Worm (Caenorhabditis elegans): ENCODE data around the gene F56A8.5.
A peak's percentile ranks its signal among the peaks of the same experiment; 100 is the strongest.

The F56A8.5 gene

ce11 chrIII:13258752-13259151 is 6.9 kb upstream of the F56A8.5 start:
- TF ChIP-seq pha-4 (tag; optimal IDR thresholded peaks at IDR 0.05) (peak; percentile 50), ceh-82 (tag; optimal IDR thresholded peaks at IDR 0.05) (no peak), mml-1 (tag; optimal IDR thresholded peaks at IDR 0.05) (no peak), nhr-43 (tag; optimal IDR thresholded peaks at IDR 0.05; ENCODE audit: poor library complexity, severe bottlenecking) (no peak), nfya-1 (tag; optimal IDR thresholded peaks at IDR 0.05; ENCODE audit: insufficient read depth) (peak; percentile 48), lsy-12 (tag; optimal IDR thresholded peaks at IDR 0.05) (peak; percentile 16), nhr-77 (tag; optimal IDR thresholded peaks at IDR 0.05) (no peak), pqm-1 (tag; optimal IDR thresholded peaks at IDR 0.05) (no peak), mdl-1 (tag; optimal IDR thresholded peaks at IDR 0.05) (no peak), nhr-25 (tag; optimal IDR thresholded peaks at IDR 0.05) (peak; percentile 21), fos-1 (tag; optimal IDR thresholded peaks at IDR 0.05) (no peak), ceh-16 (tag; optimal IDR thresholded peaks at IDR 0.05) (no peak), jun-1 (tag; optimal IDR thresholded peaks at IDR 0.05) (no peak), fkh-2 (tag; optimal IDR thresholded peaks at IDR 0.05) (no peak), egl-27 (tag; optimal IDR thresholded peaks at IDR 0.05) (no peak), snpc-4 (tag; optimal IDR thresholded peaks at IDR 0.05) (no peak), elt-3 (tag; optimal IDR thresholded peaks at IDR 0.05) (no peak), unc-39 (tag; optimal IDR thresholded peaks at IDR 0.05) (no peak), lin-15B (tag; optimal IDR thresholded peaks at IDR 0.05) (peak; percentile 15), nhr-11 (tag; optimal IDR thresholded peaks at IDR 0.05) (no peak), ceh-28 (tag; optimal IDR thresholded peaks at IDR 0.05) (peak; percentile 41), hmg-11 (tag; optimal IDR thresholded peaks at IDR 0.05) (no peak), egl-5 (tag; optimal IDR thresholded peaks at IDR 0.05) (no peak), nhr-23 (tag; optimal IDR thresholded peaks at IDR 0.05) (peak; percentile 16), elt-1 (tag; optimal IDR thresholded peaks at IDR 0.05) (no peak)

- TF ChIP-seq pha-4 (tag; optimal IDR thresholded peaks at IDR 0.05) = peak; percentile 91
- no peak for TF ChIP-seq pqm-1 (tag; optimal IDR thresholded peaks at IDR 0.05)
Observed at ce11 chrIII:13260344-13260743, 5.3 kb upstream of the F56A8.5 start.

ce11 chrIII:13262987-13263386 is 2.7 kb upstream of the F56A8.5 start, which contains the start of gene F56A8.4:
Gene F56A8.4 (plus strand): TSS chrIII:13263287.
- no peak for TF ChIP-seq ztf-4 (tag; optimal IDR thresholded peaks at IDR 0.05)
- no peak for TF ChIP-seq fkh-2 (tag; optimal IDR thresholded peaks at IDR 0.05)
- TF ChIP-seq nhr-25 (tag; optimal IDR thresholded peaks at IDR 0.05) = no peak
- TF ChIP-seq daf-12 (tag; optimal IDR thresholded peaks at IDR 0.05) = no peak
- TF ChIP-seq ceh-82 (tag; optimal IDR thresholded peaks at IDR 0.05) = no peak
- no peak for TF ChIP-seq nhr-12 (tag; optimal IDR thresholded peaks at IDR 0.05)
- TF ChIP-seq ama-1 (optimal IDR thresholded peaks at IDR 0.05) = no peak
- TF ChIP-seq nhr-67 (tag; optimal IDR thresholded peaks at IDR 0.05) = no peak
- TF ChIP-seq lin-15B (tag; optimal IDR thresholded peaks at IDR 0.05) = no peak
- TF ChIP-seq lsy-12 (tag; optimal IDR thresholded peaks at IDR 0.05) = no peak
- TF ChIP-seq mdl-1 (tag; optimal IDR thresholded peaks at IDR 0.05) = no peak
- TF ChIP-seq fkh-10 (GFP tag; optimal IDR thresholded peaks at IDR 0.05) = no peak
- TF ChIP-seq zag-1 (tag; optimal IDR thresholded peaks at IDR 0.05) = no peak
- no peak for TF ChIP-seq elt-3 (tag; optimal IDR thresholded peaks at IDR 0.05)
- TF ChIP-seq mml-1 (tag; optimal IDR thresholded peaks at IDR 0.05) = no peak
- no peak for TF ChIP-seq eor-1 (tag; optimal IDR thresholded peaks at IDR 0.05)
- TF ChIP-seq fos-1 (tag; optimal IDR thresholded peaks at IDR 0.05) = no peak
- TF ChIP-seq ceh-28 (tag; optimal IDR thresholded peaks at IDR 0.05) = no peak

- TF ChIP-seq egl-5 (tag; optimal IDR thresholded peaks at IDR 0.05) = no peak
- no peak for TF ChIP-seq nhr-77 (tag; optimal IDR thresholded peaks at IDR 0.05)
- no peak for TF ChIP-seq eor-1 (tag; optimal IDR thresholded peaks at IDR 0.05)
- TF ChIP-seq tbx-2 (tag; optimal IDR thresholded peaks at IDR 0.05) = no peak
- TF ChIP-seq pha-4 (tag; optimal IDR thresholded peaks at IDR 0.05) = no peak
- TF ChIP-seq pqm-1 (tag; optimal IDR thresholded peaks at IDR 0.05) = no peak
- no peak for TF ChIP-seq fkh-10 (GFP tag; optimal IDR thresholded peaks at IDR 0.05)
- TF ChIP-seq ztf-4 (tag; optimal IDR thresholded peaks at IDR 0.05) = no peak
- TF ChIP-seq ZK546.5 (tag; optimal IDR thresholded peaks at IDR 0.05) = no peak
- no peak for TF ChIP-seq lin-15B (tag; optimal IDR thresholded peaks at IDR 0.05)
- no peak for TF ChIP-seq zag-1 (tag; optimal IDR thresholded peaks at IDR 0.05)
- no peak for TF ChIP-seq nhr-76 (tag; optimal IDR thresholded peaks at IDR 0.05)
- TF ChIP-seq mml-1 (tag; optimal IDR thresholded peaks at IDR 0.05) = no peak
- TF ChIP-seq ceh-28 (tag; optimal IDR thresholded peaks at IDR 0.05) = no peak
- TF ChIP-seq fkh-2 (tag; optimal IDR thresholded peaks at IDR 0.05) = no peak
- no peak for TF ChIP-seq elt-1 (tag; optimal IDR thresholded peaks at IDR 0.05)
Observed at ce11 chrIII:13267046-13267445, 1.4 kb downstream of the F56A8.5 start.

Data from whole organism, L3 larva.